Fruit fly (Drosophila melanogaster) Kc167 (cell line): ENCODE results near the gene CG14853.

ENCODE experiments used
- Myc ChIP-seq: fragments of >200 bp; optimal IDR thresholded peaks from 2 replicates; lab custom pipeline; 2017; ENCODE audit warnings: missing external identifiers
- Sin3A ChIP-seq: fragments of >200 bp; optimal IDR thresholded peaks from 2 replicates; lab custom pipeline; 2018; ENCODE audit warnings: missing external identifiers
- h ChIP-seq: fragments of >200 bp; optimal IDR thresholded peaks from 3 replicates; lab custom pipeline; 2018; ENCODE audit warnings: missing external identifiers
- insv ChIP-seq: fragments of >200 bp; optimal IDR thresholded peaks from 3 replicates; lab custom pipeline; 2018; ENCODE audit warnings: missing external identifiers
- psq ChIP-seq: fragments of >200 bp; optimal IDR thresholded peaks from 2 replicates; lab custom pipeline; 2017; ENCODE audit warnings: missing external identifiers
- ttk ChIP-seq: sonication (Bioruptor generic); optimal IDR thresholded peaks from 2 replicates; lab custom pipeline; 2017; ENCODE audit warnings: missing external identifiers

CG14853 gene

dm6 chr3R:14575718-14576187 is 33.7 kb upstream of the CG14853 start, which contains the start of gene CG7987:
TSS of gene CG7987 (minus strand) at chr3R:14575887.
- TF ChIP-seq insv (lab: Kevin White, UChicago), result no peak
- peak; percentile 90 for TF ChIP-seq psq (lab: Kevin White, UChicago)

DNA sequence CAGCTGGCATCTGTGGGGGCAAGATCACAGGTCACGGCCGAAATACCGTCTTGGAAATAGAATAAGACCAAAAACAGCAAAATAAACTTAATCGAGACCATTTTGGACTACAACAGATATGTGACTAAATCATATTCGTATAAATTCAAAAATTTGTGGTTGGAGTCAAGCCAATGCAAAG is 33.0 kb upstream of the CG14853 start, which contains the start of gene CG44094:
CG44094 (minus strand) TSS at position 101 of the 181 bp plus-strand sequence.
- no peak for TF ChIP-seq Sin3A (lab: Kevin White, UChicago)

dm6 chr3R:14576692-14577646 is 32.5 kb upstream of the CG14853 start, which contains the start of gene stumps:
TSS of gene stumps (plus strand) at chr3R:14577217.
- no peak for TF ChIP-seq psq (lab: Kevin White, UChicago)
- no peak for TF ChIP-seq h (lab: Kevin White, UChicago)
- no peak for TF ChIP-seq ttk (lab: Kevin White, UChicago)
- no peak for TF ChIP-seq insv (lab: Kevin White, UChicago)
- TF ChIP-seq Sin3A (lab: Kevin White, UChicago), result no peak
- TF ChIP-seq Myc, result no peak

DNA sequence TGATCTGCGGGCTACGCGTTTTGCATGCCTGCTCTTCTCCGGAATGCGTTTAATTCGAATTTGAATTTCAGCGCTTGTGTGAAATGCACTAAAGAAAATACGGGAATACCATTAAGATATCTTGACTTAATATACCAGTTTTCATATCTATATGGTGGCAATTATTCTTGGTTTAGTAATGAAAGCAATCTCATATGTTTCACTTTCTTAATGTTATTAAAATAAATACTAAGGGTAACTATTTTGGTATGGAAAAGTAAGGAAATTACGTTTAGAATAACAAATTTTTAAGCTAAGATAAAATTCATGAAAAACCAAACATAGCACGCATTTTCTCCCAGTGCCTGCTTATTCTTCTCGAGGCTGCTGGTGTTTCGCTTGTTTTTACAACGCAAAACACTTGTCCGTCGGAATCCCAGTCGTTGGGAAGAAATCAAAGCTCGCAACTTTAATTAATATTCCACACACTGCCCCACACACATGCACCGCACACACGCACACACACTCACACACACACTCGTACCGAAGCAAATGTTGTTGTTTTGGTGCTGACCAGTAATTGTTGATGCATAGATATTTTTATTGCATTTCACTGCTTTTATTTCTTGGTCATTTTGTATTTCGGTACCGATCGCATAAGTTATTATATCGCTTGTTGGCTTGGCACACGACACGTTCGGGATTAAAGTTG is 31.5 kb upstream of the CG14853 start:
- no peak for TF ChIP-seq Myc
- TF ChIP-seq h (lab: Kevin White, UChicago), result no peak
- no peak for TF ChIP-seq psq (lab: Kevin White, UChicago)
- no peak for TF ChIP-seq Sin3A (lab: Kevin White, UChicago)
- TF ChIP-seq ttk (lab: Kevin White, UChicago), result no peak
- no peak for TF ChIP-seq insv (lab: Kevin White, UChicago)

dm6 chr3R:14580045-14580579 is 29.3 kb upstream of the CG14853 start:
- TF ChIP-seq Myc (no peak), insv (lab: Kevin White, UChicago) (no peak), Sin3A (lab: Kevin White, UChicago) (no peak), psq (lab: Kevin White, UChicago) (no peak), ttk (lab: Kevin White, UChicago) (no peak), h (lab: Kevin White, UChicago) (no peak)

DNA sequence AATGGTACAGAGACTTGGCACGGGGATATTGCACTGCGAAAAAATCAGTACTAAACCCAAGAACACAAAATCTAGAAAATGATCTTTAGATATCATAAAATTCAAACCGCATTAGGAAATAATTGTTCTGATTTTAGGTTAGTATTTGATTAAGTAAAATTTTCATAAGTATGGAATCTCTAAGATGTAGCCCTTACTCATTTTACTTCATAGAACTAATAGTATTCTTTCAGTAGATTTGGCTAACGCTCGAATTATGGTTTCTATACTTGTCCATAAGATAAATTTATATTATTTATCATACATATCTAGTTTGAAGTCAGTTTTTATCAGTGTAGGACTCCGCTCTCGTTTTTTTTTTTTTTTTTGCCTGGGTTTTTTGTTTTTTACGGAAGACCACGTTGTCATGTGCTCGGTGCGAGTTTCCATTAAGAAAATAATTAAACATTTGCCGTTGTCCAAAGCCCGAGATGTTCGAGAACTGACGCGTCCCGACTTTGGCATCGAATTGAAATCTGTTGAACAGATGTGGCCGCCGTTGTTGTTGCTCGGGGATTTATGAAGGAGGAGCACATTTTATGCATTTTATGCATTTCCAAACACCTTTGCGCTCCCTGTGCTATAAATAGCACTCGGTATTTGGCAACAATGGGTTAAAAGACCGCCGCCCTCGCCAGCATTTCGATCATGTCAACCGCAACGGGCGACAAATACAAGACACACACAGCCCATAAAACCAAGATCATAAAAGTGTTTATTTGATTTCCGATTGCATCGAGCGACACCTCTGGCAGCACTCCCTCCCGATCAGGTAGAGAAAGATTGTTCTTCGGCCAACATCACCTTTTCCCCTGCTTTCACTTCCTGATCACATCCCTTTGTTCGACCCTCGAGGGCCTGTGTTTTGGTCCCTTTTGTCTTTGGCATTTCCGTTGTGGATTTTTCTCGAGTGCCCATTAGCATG is 22.7 kb upstream of the CG14853 start:
- no peak for TF ChIP-seq Sin3A (lab: Kevin White, UChicago)
- TF ChIP-seq Myc, result no peak
- TF ChIP-seq h (lab: Kevin White, UChicago), result no peak
- no peak for TF ChIP-seq psq (lab: Kevin White, UChicago)
- no peak for TF ChIP-seq insv (lab: Kevin White, UChicago)
- no peak for TF ChIP-seq ttk (lab: Kevin White, UChicago)

DNA sequence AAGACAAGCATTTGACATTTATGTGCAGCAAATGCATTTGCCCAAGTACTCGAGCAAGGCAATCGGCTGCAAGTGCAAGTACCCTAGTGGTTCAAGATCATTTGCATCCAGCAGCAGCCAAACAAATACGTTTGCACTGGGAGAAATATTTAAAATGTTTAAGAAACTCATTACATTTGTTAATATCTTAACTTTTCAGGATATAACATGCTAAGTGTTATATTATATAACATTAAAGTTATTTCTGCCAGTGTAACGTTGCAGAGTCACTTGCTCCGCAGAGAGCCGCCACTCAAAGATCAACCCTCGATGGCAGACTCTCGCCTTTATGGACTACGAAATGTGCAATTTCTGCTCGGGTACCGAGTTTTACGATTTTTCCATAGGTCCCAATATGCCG is 20.0 kb upstream of the CG14853 start:
- no peak for TF ChIP-seq insv (lab: Kevin White, UChicago)
- TF ChIP-seq psq (lab: Kevin White, UChicago), result no peak
- no peak for TF ChIP-seq Sin3A (lab: Kevin White, UChicago)

dm6 chr3R:14590753-14591535 is 18.5 kb upstream of the CG14853 start:
- TF ChIP-seq insv (lab: Kevin White, UChicago) (no peak), psq (lab: Kevin White, UChicago) (no peak), h (lab: Kevin White, UChicago) (no peak), Myc (no peak), Sin3A (lab: Kevin White, UChicago) (no peak), ttk (lab: Kevin White, UChicago) (no peak)

dm6 chr3R:14597935-14598424 is 11.5 kb upstream of the CG14853 start:
- TF ChIP-seq h (lab: Kevin White, UChicago) (no peak), Myc (no peak), psq (lab: Kevin White, UChicago) (no peak), ttk (lab: Kevin White, UChicago) (no peak), insv (lab: Kevin White, UChicago) (no peak), Sin3A (lab: Kevin White, UChicago) (no peak)

- TF ChIP-seq h (lab: Kevin White, UChicago), result no peak
- TF ChIP-seq Myc, result no peak
- TF ChIP-seq Sin3A (lab: Kevin White, UChicago), result no peak
- no peak for TF ChIP-seq psq (lab: Kevin White, UChicago)
- TF ChIP-seq ttk (lab: Kevin White, UChicago), result no peak
- no peak for TF ChIP-seq insv (lab: Kevin White, UChicago)
These were observed 13.1 kb downstream of the CG14853 start for dm6 chr3R:14622571-14622970.
